Fruit fly (Drosophila melanogaster) whole organism, embryonic: ENCODE measurements around the gene Flad1.

ENCODE experiments used
- Aef1 ChIP-seq: fragments of 200-800 bp; sonication (Bioruptor generic); IDR thresholded peaks from 3 replicates; pipeline ENCODE4 v1.3.6; 2022; ENCODE audit warnings: missing biosample characterization, missing genetic modification characterization
- Atf3 ChIP-seq: fragments of 200-800 bp; sonication (Bioruptor generic); optimal IDR thresholded peaks from 3 replicates; lab custom pipeline; 2016; ENCODE audit warnings: missing biosample characterization, missing genetic modification characterization
- CG11093 ChIP-seq: fragments of 200-800 bp; sonication (Bioruptor generic); IDR thresholded peaks from 3 replicates; pipeline ENCODE4 v1.3.6; 2022; ENCODE audit warnings: missing biosample characterization, missing genetic modification characterization
- CG11696 ChIP-seq: fragments of 200-800 bp; sonication (Bioruptor generic); IDR thresholded peaks from 2 replicates; pipeline ENCODE4 v1.3.6; 2022; ENCODE audit warnings: missing biosample characterization, missing genetic modification characterization
- CG12219 ChIP-seq: fragments of 200-800 bp; sonication (Bioruptor generic); optimal IDR thresholded peaks from 3 replicates; lab custom pipeline; 2018; ENCODE audit warnings: missing biosample characterization, mild to moderate bottlenecking, missing genetic modification characterization
- CG12236 ChIP-seq: fragments of 200-800 bp; sonication (Bioruptor generic); optimal IDR thresholded peaks from 2 replicates; lab custom pipeline; 2016; ENCODE audit warnings: missing biosample characterization, missing genetic modification characterization
- CG12942 ChIP-seq: fragments of 200-800 bp; sonication (Bioruptor generic); optimal IDR thresholded peaks from 3 replicates; lab custom pipeline; 2016; ENCODE audit warnings: missing biosample characterization, missing genetic modification characterization
- CG16815 ChIP-seq: fragments of 200-800 bp; sonication (Bioruptor generic); optimal IDR thresholded peaks from 3 replicates; lab custom pipeline; 2017; ENCODE audit warnings: missing biosample characterization, mild to moderate bottlenecking, missing genetic modification characterization
- CG17186 ChIP-seq: fragments of 200-800 bp; sonication (Bioruptor generic); optimal IDR thresholded peaks from 3 replicates; lab custom pipeline; 2017; ENCODE audit warnings: missing biosample characterization, missing genetic modification reagents, missing genetic modification characterization
- CG17612 ChIP-seq: fragments of 200-800 bp; sonication (Bioruptor generic); IDR thresholded peaks from 2 replicates; pipeline ENCODE4 v1.3.6; 2022; ENCODE audit warnings: missing biosample characterization, missing genetic modification characterization
- CG2120 ChIP-seq: fragments of 200-800 bp; sonication (Bioruptor generic); optimal IDR thresholded peaks from 3 replicates; lab custom pipeline; 2016; ENCODE audit warnings: missing biosample characterization, missing genetic modification characterization
- CG2202 ChIP-seq: fragments of 200-800 bp; sonication (Bioruptor generic); optimal IDR thresholded peaks from 2 replicates; lab custom pipeline; 2018; ENCODE audit warnings: missing biosample characterization, mild to moderate bottlenecking, missing genetic modification characterization
- CG2889 ChIP-seq: fragments of 200-800 bp; sonication (Bioruptor generic); IDR thresholded peaks from 3 replicates; pipeline ENCODE4 v1.3.6; 2022; ENCODE audit warnings: missing biosample characterization, missing genetic modification characterization
- CG4360 ChIP-seq: fragments of 200-800 bp; sonication (Bioruptor generic); IDR thresholded peaks from 2 replicates; pipeline ENCODE4 v1.3.6; 2022; ENCODE audit warnings: missing biosample characterization, missing genetic modification characterization
- CG6272 ChIP-seq: fragments of 200-800 bp; sonication (Bioruptor generic); IDR thresholded peaks from 2 replicates; pipeline ENCODE4 v1.3.6; 2022; ENCODE audit warnings: missing biosample characterization, missing genetic modification characterization
- CG6654 ChIP-seq: fragments of 200-800 bp; sonication (Bioruptor generic); optimal IDR thresholded peaks from 2 replicates; lab custom pipeline; 2017; ENCODE audit warnings: missing biosample characterization, mild to moderate bottlenecking, missing genetic modification characterization
- CG6813 ChIP-seq: fragments of 200-800 bp; sonication (Bioruptor generic); optimal IDR thresholded peaks from 2 replicates; lab custom pipeline; 2017; ENCODE audit warnings: missing biosample characterization, missing genetic modification characterization, mild to moderate bottlenecking, moderate library complexity, missing genetic modification reagents
- CG7372 ChIP-seq: fragments of 200-800 bp; sonication (Bioruptor generic); IDR thresholded peaks from 2 replicates; pipeline ENCODE4 v1.3.6; 2022; ENCODE audit warnings: missing biosample characterization, missing genetic modification characterization
- CG9437 ChIP-seq: fragments of 200-800 bp; sonication (Bioruptor generic); optimal IDR thresholded peaks from 2 replicates; lab custom pipeline; 2018; ENCODE audit warnings: missing biosample characterization, mild to moderate bottlenecking, missing genetic modification characterization
- D19A ChIP-seq: fragments of 200-800 bp; optimal IDR thresholded peaks from 3 replicates; lab custom pipeline; 2019; ENCODE audit warnings: missing biosample characterization, mild to moderate bottlenecking, missing genetic modification characterization, moderate library complexity
- Dfd ChIP-seq, 2 experiments: fragments of >200 bp; optimal IDR thresholded peaks; 2 replicates each; lab custom pipeline; 2017; ENCODE audit warnings: missing biosample characterization in 2 of 2, missing genetic modification characterization in 2 of 2
- Dll ChIP-seq: fragments of 200-800 bp; sonication (Bioruptor generic); IDR thresholded peaks from 4 replicates; pipeline ENCODE4 v1.3.6; 2022; ENCODE audit warnings: missing biosample characterization, missing genetic modification characterization; ENCODE audit not compliant: partially characterized antibody
- Doc3 ChIP-seq: fragments of 200-800 bp; sonication (Bioruptor generic); IDR thresholded peaks from 3 replicates; pipeline ENCODE4 v1.3.6; 2022; ENCODE audit warnings: missing biosample characterization, missing genetic modification characterization; ENCODE audit not compliant: partially characterized antibody
- E2f2 ChIP-seq: fragments of 200-800 bp; sonication (Bioruptor generic); IDR thresholded peaks from 2 replicates; pipeline ENCODE4 v1.3.6; 2022; ENCODE audit warnings: missing biosample characterization, missing genetic modification characterization
- H15 ChIP-seq: fragments of 200-800 bp; sonication (Bioruptor generic); IDR thresholded peaks from 3 replicates; pipeline ENCODE4 v1.3.6; 2022; ENCODE audit warnings: missing biosample characterization, missing genetic modification characterization
- Hand ChIP-seq: fragments of 200-800 bp; sonication (Bioruptor generic); optimal IDR thresholded peaks from 2 replicates; lab custom pipeline; 2017; ENCODE audit warnings: mild to moderate bottlenecking, missing biosample characterization, missing genetic modification reagents, missing genetic modification characterization
- Hey ChIP-seq: fragments of 200-800 bp; sonication (Bioruptor generic); optimal IDR thresholded peaks from 3 replicates; lab custom pipeline; 2018; ENCODE audit warnings: missing biosample characterization, mild to moderate bottlenecking, missing genetic modification characterization
- Lpt ChIP-seq: fragments of >200 bp; optimal IDR thresholded peaks from 2 replicates; lab custom pipeline; 2018; ENCODE audit warnings: missing biosample characterization, missing genetic modification characterization
- Max ChIP-seq: fragments of 200-800 bp; sonication (Bioruptor generic); optimal IDR thresholded peaks from 2 replicates; lab custom pipeline; 2016; ENCODE audit warnings: missing biosample characterization, mild to moderate bottlenecking, missing genetic modification characterization
- NfI ChIP-seq: fragments of 200-800 bp; sonication (Bioruptor generic); optimal IDR thresholded peaks from 3 replicates; lab custom pipeline; 2018; ENCODE audit warnings: missing biosample characterization, mild to moderate bottlenecking, missing genetic modification characterization, moderate library complexity
- Pdp1 ChIP-seq, 2 experiments: fragments of 200-800 bp; sonication (Bioruptor generic); optimal IDR thresholded peaks; 3 replicates each; lab custom pipeline; 2016; ENCODE audit warnings: missing biosample characterization in 2 of 2, missing genetic modification characterization in 2 of 2, mild to moderate bottlenecking in 1 of 2, moderate library complexity in 1 of 2
- ash1 ChIP-seq: fragments of 200-800 bp; sonication (Bioruptor generic); optimal IDR thresholded peaks from 2 replicates; lab custom pipeline; 2018; ENCODE audit warnings: missing biosample characterization, mild to moderate bottlenecking, missing genetic modification characterization
- bab2 ChIP-seq: fragments of 200-800 bp; sonication (Bioruptor generic); optimal IDR thresholded peaks from 2 replicates; lab custom pipeline; 2016; ENCODE audit warnings: missing biosample characterization, missing genetic modification characterization
- bcd ChIP-seq: fragments of 200-800 bp; sonication (Bioruptor generic); optimal IDR thresholded peaks from 2 replicates; lab custom pipeline; 2017; ENCODE audit warnings: missing biosample characterization, mild to moderate bottlenecking, missing genetic modification characterization
- br ChIP-seq: fragments of >200 bp; optimal IDR thresholded peaks from 2 replicates; lab custom pipeline; 2017
- cg ChIP-seq: fragments of 200-800 bp; sonication (Bioruptor generic); optimal IDR thresholded peaks from 3 replicates; lab custom pipeline; 2019; ENCODE audit warnings: missing biosample characterization, mild to moderate bottlenecking, missing genetic modification characterization, moderate library complexity
- chm ChIP-seq: fragments of 200-800 bp; sonication (Bioruptor generic); IDR thresholded peaks from 2 replicates; pipeline ENCODE4 v1.3.6; 2022; ENCODE audit warnings: missing biosample characterization, missing genetic modification characterization
- eve ChIP-seq, 2 experiments: fragments of >200 bp; optimal IDR thresholded peaks; 2 replicates each; lab custom pipeline; 2017; ENCODE audit warnings: missing biosample characterization in 2 of 2, missing genetic modification characterization in 2 of 2
- gce ChIP-seq: fragments of 200-800 bp; sonication (Bioruptor generic); IDR thresholded peaks from 3 replicates; pipeline ENCODE4 v1.3.6; 2022; ENCODE audit warnings: missing biosample characterization, missing genetic modification characterization
- gem ChIP-seq: fragments of 200-800 bp; sonication (Bioruptor generic); optimal IDR thresholded peaks from 2 replicates; lab custom pipeline; 2019; ENCODE audit warnings: missing biosample characterization, mild to moderate bottlenecking, missing genetic modification characterization, moderate library complexity
- gsb ChIP-seq: fragments of 200-800 bp; sonication (Bioruptor generic); IDR thresholded peaks from 2 replicates; pipeline ENCODE4 v1.3.6; 2022; ENCODE audit warnings: missing biosample characterization, missing genetic modification characterization
- lmd ChIP-seq: fragments of 200-800 bp; sonication (Bioruptor generic); IDR thresholded peaks from 2 replicates; pipeline ENCODE4 v1.3.6; 2022; ENCODE audit warnings: missing biosample characterization, missing genetic modification characterization
- mam ChIP-seq: fragments of 200-800 bp; sonication (Bioruptor generic); optimal IDR thresholded peaks from 3 replicates; lab custom pipeline; 2016; ENCODE audit warnings: missing biosample characterization, missing genetic modification characterization
- nom ChIP-seq: fragments of 200-800 bp; sonication (Bioruptor generic); optimal IDR thresholded peaks from 2 replicates; lab custom pipeline; 2017; ENCODE audit warnings: missing biosample characterization, missing genetic modification characterization, mild to moderate bottlenecking, moderate library complexity, missing genetic modification reagents
- otp ChIP-seq: fragments of 200-800 bp; sonication (Bioruptor generic); IDR thresholded peaks from 3 replicates; pipeline ENCODE4, ENCODE4 v1.3.6; 2022; ENCODE audit warnings: missing biosample characterization, missing genetic modification characterization
- sisA ChIP-seq: fragments of 200-800 bp; sonication (Bioruptor generic); IDR thresholded peaks from 2 replicates; pipeline ENCODE4 v1.3.6; 2022; ENCODE audit warnings: missing biosample characterization, missing genetic modification characterization
- stwl ChIP-seq: fragments of 200-800 bp; sonication (Bioruptor generic); optimal IDR thresholded peaks from 3 replicates; lab custom pipeline; 2018; ENCODE audit warnings: missing biosample characterization, mild to moderate bottlenecking, missing genetic modification characterization, moderate library complexity
- usp ChIP-seq: fragments of >200 bp; optimal IDR thresholded peaks from 2 replicates; lab custom pipeline; 2017; ENCODE audit warnings: missing biosample characterization, missing genetic modification characterization
- wek ChIP-seq: fragments of 200-800 bp; sonication (Bioruptor generic); optimal IDR thresholded peaks from 3 replicates; lab custom pipeline; 2018; ENCODE audit warnings: missing biosample characterization, mild to moderate bottlenecking, missing genetic modification characterization, moderate library complexity
- yki ChIP-seq: fragments of >200 bp; optimal IDR thresholded peaks from 3 replicates; lab custom pipeline; 2018

The Flad1 gene

dm6 chrX:12909577-12910426 lies 6.5 kb upstream of the Flad1 start, which contains the start of the genes Brms1 and CG4645 (continued):
- peak; percentile 58 for TF ChIP-seq CG2120 (GFP tag; lab: Kevin White, UChicago)
- 0 out of 4 replicates have a peak, but pooled peaks have one; percentile 21 for TF ChIP-seq Dll (GFP tag; lab: Robert Waterston, UW)
- no peak for TF ChIP-seq Hey
- no peak for TF ChIP-seq Hand (GFP tag; lab: Kevin White, UChicago)
- no peak for TF ChIP-seq usp (GFP tag; lab: Kevin White, UChicago)
- peak; percentile 67 for TF ChIP-seq CG16815 (GFP tag; lab: Kevin White, UChicago)
- peak; percentile 14 for TF ChIP-seq D19A
- no peak for TF ChIP-seq CG11696 (GFP tag; lab: Robert Waterston, UW)
- peak; percentile 60 for TF ChIP-seq NfI (GFP tag; lab: Kevin White, UChicago)
- TF ChIP-seq CG6272 (GFP tag; lab: Robert Waterston, UW), result peak; percentile 43; the same call in 1 of the 2 replicates
- no peak for TF ChIP-seq CG11093 (GFP tag; lab: Robert Waterston, UW)
- no peak for TF ChIP-seq yki (lab: Kevin White, UChicago)
- TF ChIP-seq E2f2 (GFP tag; lab: Robert Waterston, UW), result peak; percentile 12; the same call in 1 of the 2 replicates
- TF ChIP-seq bcd (GFP tag; lab: Kevin White, UChicago), result peak; percentile 55
- TF ChIP-seq H15, result peak; percentile 43; the same call in 1 of the 3 replicates
- no peak for TF ChIP-seq CG17612 (GFP tag; lab: Robert Waterston, UW)
- peak; percentile 39 for TF ChIP-seq bab2 (GFP tag; lab: Kevin White, UChicago)
- TF ChIP-seq CG2202 (tag; lab: Kevin White, UChicago), result no peak
- TF ChIP-seq CG12236, result no peak
- TF ChIP-seq CG2889 (GFP tag; lab: Robert Waterston, UW), result no peak
- no peak for TF ChIP-seq CG7372
- no peak for TF ChIP-seq Dfd (GFP tag; optimal IDR thresholded peaks at IDR 0.05; lab: Kevin White, UChicago)
- TF ChIP-seq CG17186, result no peak
- peak; percentile 46 for TF ChIP-seq CG12942 (GFP tag; lab: Kevin White, UChicago)
- no peak for TF ChIP-seq Doc3 (GFP tag; lab: Robert Waterston, UW)
- no peak for TF ChIP-seq CG12219 (GFP tag; lab: Kevin White, UChicago)
- no peak for TF ChIP-seq wek (GFP tag; lab: Kevin White, UChicago)
- peak; percentile 73 for TF ChIP-seq gem (tag; lab: Kevin White, UChicago)
- no peak for TF ChIP-seq CG6654 (GFP tag; lab: Kevin White, UChicago)
- no peak for TF ChIP-seq CG6813 (GFP tag; lab: Kevin White, UChicago)
- no peak for TF ChIP-seq CG4360 (GFP tag; lab: Robert Waterston, UW)
- peak; percentile 54 for TF ChIP-seq CG9437 (GFP tag; lab: Kevin White, UChicago)
- TF ChIP-seq Atf3 (GFP tag; lab: Kevin White, UChicago), result no peak
- TF ChIP-seq lmd (GFP tag; lab: Robert Waterston, UW), result peak; percentile 36; the same call in 1 of the 2 replicates
- TF ChIP-seq sisA, result 0 out of 2 replicates have a peak, but pooled peaks have one; percentile 5
- no peak for TF ChIP-seq gsb (GFP tag; lab: Robert Waterston, UW)
- TF ChIP-seq stwl (tag; lab: Kevin White, UChicago), result peak; percentile 8
- no peak for TF ChIP-seq gce (GFP tag; lab: Robert Waterston, UW)
- TF ChIP-seq nom (GFP tag; lab: Kevin White, UChicago), result no peak
- TF ChIP-seq br (lab: Kevin White, UChicago), result no peak
- no peak for TF ChIP-seq Lpt
- TF ChIP-seq Aef1 (GFP tag; lab: Robert Waterston, UW), result peak; percentile 25; the same call in 2 of the 3 replicates
- TF ChIP-seq eve (GFP tag; optimal IDR thresholded peaks at IDR 0.05; lab: Kevin White, UChicago), result no peak
- peak; percentile 12 to 17 for TF ChIP-seq Pdp1 (GFP tag; optimal IDR thresholded peaks at IDR 0.05; lab: Kevin White, UChicago)
- no peak for TF ChIP-seq ash1 (GFP tag; lab: Kevin White, UChicago)
- peak; percentile 28 for TF ChIP-seq mam (GFP tag; lab: Kevin White, UChicago)
- TF ChIP-seq otp, result no peak
- no peak for TF ChIP-seq cg (GFP tag; lab: Kevin White, UChicago)
- no peak for TF ChIP-seq chm (GFP tag; lab: Robert Waterston, UW)
- peak; percentile 3 for TF ChIP-seq Max (GFP tag; lab: Kevin White, UChicago)
